Fruit fly (Drosophila melanogaster) S2 (cell line): ENCODE measurements around the gene Sar1.

Experiments
- CG8478 ChIP-seq: fragments of >200 bp; optimal IDR thresholded peaks from 2 replicates; lab custom pipeline; 2018
- CTCF ChIP-seq, 2 experiments: fragments of >200 bp; optimal IDR thresholded peaks; 2 replicates each; lab custom pipeline; 2018

Sar1 gene

DNA sequence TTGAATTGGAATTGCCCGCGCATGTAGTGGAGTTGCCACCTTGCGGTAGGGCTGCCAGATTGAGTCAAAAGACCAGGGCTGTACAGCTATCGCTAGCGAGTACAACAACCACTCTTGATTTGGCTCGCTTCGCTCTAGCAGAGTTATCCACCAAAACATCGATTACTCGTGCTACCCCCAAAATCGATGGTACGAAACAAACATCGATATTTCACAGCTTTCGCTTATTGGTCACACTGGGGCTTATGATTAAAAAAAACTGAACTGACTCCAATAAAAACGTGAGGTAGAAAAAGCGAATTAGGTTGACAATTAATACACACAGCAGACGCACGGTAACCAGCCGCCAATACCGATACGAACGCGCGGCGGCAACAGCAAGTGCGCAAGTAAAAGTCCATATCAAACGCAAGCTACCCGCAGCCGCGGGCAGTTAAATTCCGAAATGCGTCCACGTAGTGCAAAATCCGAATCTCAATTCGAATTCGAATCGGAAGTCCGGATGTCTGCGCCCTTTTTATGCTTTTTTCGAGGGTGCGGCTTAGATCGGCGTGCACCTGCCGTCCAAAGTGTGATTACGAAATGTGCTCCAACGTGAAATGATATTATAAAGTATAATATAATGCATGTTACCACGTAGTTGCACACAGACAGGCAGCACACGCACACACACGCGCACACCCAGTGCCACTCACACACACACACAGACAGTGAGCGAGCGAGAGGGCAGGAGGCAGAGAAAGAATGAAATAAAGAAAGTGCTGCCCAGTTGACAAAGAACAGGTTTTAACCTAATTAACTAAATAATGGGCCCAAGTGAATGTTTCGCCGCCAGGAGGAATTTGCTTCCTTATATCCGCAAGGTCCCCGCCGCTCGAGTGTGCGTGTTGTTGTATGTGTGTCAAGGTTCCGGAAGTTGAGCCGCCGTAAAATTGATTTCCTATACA is at the start of gene Sar1:
TSS of gene Sar1 (plus strand) at position 222 of the 947 bp plus-strand sequence.
- peak; percentile 72 to 77 for TF ChIP-seq CTCF (optimal IDR thresholded peaks at IDR 0.05; lab: Kevin White, UChicago)
- no peak for TF ChIP-seq CG8478 (lab: Kevin White, UChicago)

DNA sequence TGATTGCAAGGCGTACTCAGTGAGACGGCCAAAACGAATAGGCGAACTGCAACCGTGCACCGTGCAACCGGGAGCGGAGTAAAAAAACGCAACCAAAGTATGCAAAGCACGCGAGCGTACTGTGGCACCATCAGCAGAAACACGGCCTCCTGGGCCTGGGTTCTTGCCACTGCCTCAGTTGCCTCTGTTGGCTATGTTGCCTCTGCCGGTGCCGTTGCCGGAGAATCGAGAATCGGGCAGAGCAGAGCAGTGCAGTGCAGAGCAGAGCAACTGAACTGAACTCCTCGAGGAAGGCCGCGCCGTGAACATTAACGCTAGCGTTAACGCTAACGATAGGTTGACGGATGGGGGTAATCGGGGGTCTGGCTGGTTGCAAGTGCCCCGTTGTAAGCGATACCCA is 32.5 kb upstream of the Sar1 start, which contains the start of gene CG34377:
TSS of gene CG34377 (minus strand) at position 101 of the 400 bp plus-strand sequence.
- TF ChIP-seq CG8478 (lab: Kevin White, UChicago) (no peak), CTCF (optimal IDR thresholded peaks at IDR 0.05; lab: Kevin White, UChicago) (no peak)

DNA sequence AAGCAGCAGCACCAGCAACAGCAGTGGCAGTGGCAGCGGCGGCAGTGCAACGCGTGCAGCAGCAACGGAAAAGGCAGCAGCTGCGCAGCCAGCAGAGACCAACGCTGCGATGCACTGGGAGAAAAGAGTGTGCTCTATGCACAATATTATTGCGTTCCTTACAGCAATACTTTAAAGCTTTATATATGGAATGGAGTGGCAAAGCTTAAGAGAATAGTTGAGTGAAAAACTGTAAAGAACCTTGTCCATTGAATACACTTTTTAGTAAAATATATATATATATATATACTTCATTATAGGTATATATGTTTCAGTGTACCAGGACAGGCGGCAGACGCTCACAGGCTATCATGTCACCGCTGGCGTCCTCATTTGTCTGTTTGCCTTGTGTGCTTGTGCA is 31.7 kb upstream of the Sar1 start:
- TF ChIP-seq CG8478 (lab: Kevin White, UChicago): no peak
- no peak for TF ChIP-seq CTCF (optimal IDR thresholded peaks at IDR 0.05; lab: Kevin White, UChicago)

DNA sequence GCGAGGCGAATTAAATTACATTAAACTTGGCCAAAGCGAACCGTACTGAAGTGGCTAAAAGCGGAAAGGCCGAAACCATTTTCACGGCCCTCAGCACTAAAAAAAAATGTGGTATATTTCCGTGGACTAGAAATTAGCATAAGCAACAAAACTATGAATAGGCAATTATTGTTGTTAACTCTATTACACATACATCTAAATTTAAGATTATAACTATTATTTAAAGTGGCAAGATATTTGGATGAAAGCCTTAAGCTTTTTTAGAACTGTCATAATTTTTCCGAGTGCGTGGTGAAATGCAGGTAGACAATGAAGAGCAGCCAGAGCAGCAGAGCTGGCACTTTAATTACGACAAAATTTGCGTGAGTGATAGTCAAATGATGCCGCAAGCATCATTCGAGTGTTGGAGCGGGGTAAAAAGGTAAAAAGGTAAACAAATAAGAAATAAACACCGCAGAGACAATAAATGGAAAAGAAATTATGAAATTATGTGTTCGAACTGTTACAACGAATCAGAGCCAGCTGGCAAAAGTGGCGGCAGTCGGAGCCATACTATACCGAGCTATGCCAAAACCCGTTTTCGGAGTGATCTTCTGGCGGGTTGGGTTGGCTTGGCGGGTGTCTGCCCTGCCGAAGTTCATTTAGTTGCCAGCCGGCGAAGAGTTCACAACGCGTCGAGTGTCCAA is 27.7 kb upstream of the Sar1 start, which contains the start of gene CG7080:
TSS of gene CG7080 (plus strand) at position 636 of the 686 bp plus-strand sequence.
- no peak for TF ChIP-seq CG8478 (lab: Kevin White, UChicago)
- no peak for TF ChIP-seq CTCF (optimal IDR thresholded peaks at IDR 0.05; lab: Kevin White, UChicago)

DNA sequence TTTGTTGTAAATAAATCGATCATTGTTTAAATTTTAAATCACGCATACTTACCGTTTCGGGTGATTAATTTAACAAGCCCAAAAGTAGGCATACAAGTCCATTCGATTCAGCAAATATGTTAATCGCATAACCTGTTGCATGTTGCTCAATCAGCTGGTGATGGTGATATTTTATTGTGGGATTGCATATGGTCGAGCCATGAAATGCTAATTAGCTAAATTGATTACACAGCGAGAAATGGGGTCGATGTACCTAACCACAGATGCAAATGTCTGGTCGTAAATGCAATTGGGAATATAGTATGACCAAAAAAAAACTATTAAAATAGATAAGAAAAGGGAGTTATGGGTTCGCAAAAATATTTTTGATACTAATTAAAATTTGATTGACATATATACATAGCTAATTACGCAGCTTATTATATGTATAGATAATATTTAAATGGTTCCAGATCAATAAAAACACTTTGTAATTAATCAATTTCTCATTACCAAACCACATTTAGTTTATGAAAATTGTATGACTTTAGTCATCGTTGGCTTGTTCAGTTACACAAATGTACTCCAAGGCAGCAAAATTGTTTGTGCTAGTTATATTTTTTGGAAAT is 25.9 kb upstream of the Sar1 start, which contains the start of gene CG33721:
TSS of gene CG33721 (plus strand) at position 558 of the 608 bp plus-strand sequence.
- TF ChIP-seq CTCF (optimal IDR thresholded peaks at IDR 0.05; lab: Kevin White, UChicago): no peak
- no peak for TF ChIP-seq CG8478 (lab: Kevin White, UChicago)

DNA sequence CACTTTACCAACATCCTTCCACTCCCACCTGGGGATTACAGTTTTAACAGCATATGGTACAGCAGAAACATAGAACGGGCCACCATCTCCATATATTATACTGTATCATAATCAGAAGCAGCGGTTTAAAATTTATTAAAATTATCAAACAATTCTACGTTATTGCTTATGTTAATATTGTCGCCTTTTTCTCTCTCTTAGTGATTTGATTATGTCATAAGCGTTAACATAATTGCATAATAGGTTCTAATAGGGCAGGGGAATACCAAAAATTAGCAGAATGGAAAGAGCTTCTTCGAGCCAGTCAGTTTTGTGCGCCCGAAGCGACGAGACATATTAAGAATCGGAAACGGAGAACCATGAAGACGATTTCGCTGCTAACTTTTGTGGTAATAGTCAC is 24.8 kb upstream of the Sar1 start, which contains the start of gene CG13862:
TSS of gene CG13862 (plus strand) at position 301 of the 400 bp plus-strand sequence.
- no peak for TF ChIP-seq CG8478 (lab: Kevin White, UChicago)
- no peak for TF ChIP-seq CTCF (optimal IDR thresholded peaks at IDR 0.05; lab: Kevin White, UChicago)

DNA sequence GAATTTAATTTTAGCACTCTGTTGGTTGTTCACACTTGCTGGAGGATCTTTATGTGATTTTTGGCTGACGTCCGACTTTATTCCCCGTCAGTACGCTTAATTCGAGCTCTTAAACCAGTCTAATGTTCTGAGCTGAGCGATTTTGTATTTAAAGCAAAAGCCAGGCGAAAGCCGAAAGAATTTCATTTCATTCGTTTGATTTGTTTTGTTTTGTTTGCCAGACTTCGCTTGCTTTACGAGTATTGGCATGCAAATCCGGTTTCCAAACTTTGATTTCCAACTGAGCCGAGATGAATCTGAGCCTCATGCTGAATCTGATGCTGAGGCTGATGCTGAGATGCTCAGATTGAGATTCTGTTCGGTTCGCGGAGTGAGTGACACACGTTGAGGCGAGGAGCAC is 22.4 kb upstream of the Sar1 start, which contains the start of gene CG5391:
TSS of gene CG5391 (minus strand) at position 101 of the 400 bp plus-strand sequence.
- TF ChIP-seq CTCF (optimal IDR thresholded peaks at IDR 0.05; lab: Kevin White, UChicago) (no peak), CG8478 (lab: Kevin White, UChicago) (no peak)

DNA sequence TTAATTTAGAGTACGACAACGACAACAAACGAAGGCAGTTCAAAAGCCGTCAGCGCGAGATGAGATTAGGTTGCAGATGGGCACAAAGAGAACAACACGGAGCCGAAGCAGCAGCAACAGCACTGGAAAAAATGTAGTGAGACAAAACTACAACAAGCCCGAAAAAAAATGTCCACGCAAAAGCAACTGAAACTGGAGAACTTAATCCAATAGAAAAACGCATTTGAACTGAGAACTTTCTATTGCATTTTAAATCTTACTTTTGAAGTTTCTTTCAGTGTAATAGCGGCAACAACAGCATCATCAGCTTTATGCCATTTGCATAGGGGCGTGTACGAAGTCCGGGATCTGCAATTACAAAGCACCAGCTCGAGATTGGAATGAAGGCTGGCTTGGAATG is 17.0 kb upstream of the Sar1 start:
- no peak for TF ChIP-seq CTCF (optimal IDR thresholded peaks at IDR 0.05; lab: Kevin White, UChicago)
- TF ChIP-seq CG8478 (lab: Kevin White, UChicago): no peak

DNA sequence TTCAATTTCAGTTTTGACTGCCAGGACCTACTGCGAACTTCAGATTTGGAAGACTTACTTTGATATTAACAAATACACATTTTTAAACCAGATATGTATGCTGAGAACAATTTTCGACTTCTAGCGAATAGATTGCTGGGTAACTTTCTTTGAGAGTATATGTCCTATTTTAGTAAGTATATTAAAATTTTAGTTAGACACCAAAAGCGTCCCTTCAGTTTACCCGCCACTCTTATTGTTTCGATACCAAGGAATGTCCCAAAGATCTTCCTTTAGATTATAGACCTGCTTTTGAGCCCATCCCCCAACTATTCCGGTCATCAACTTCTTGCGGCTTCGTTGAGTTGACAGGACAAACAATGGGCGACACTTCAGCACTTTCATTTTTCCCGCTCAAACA is 16.3 kb upstream of the Sar1 start, which contains the start of gene CG5388:
TSS of gene CG5388 (minus strand) at position 101 of the 400 bp plus-strand sequence.
- TF ChIP-seq CG8478 (lab: Kevin White, UChicago) (no peak), CTCF (optimal IDR thresholded peaks at IDR 0.05; lab: Kevin White, UChicago) (no peak)

DNA sequence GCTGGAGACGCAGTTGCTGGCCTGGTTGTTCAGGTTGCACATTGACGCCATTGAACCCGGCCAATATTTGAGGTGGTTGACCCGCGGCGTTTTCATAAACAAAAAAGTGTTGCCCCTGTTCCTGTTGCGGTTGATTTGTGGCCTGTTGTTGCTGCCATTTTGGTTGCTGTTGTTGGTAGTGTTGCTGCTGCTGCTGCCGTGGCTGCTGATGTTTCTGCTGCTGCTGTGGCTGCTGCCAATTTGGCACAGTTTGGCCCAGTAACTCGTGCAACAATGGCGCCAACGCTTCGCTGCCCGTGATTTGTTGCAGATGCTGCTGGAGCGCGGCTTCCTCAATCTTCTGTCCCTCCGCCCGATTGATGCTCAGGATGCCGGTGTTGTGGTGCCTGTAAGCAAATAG is 14.8 kb upstream of the Sar1 start:
- no peak for TF ChIP-seq CG8478 (lab: Kevin White, UChicago)
- TF ChIP-seq CTCF (optimal IDR thresholded peaks at IDR 0.05; lab: Kevin White, UChicago): no peak

DNA sequence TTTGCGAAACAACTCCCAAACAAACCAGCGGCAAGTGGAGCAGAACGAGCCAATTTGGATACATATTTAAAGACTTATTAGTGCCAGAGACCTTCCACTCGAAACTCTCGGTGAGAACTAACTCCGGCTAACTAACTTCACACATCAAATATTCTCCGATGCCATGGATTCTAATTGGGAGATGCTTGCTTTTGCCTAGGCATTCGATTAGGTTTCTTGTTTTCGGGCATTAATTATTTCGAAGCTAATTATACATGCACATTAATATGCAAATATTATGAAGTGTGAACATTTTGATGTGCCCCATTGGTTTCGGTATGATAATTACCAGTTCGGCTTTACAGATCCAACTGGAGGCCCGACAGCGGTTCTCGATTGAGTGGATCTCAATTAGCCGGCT is 14.3 kb upstream of the Sar1 start, which contains the start of gene CG5386:
TSS of gene CG5386 (minus strand) at position 101 of the 400 bp plus-strand sequence.
- TF ChIP-seq CTCF (optimal IDR thresholded peaks at IDR 0.05; lab: Kevin White, UChicago): no peak
- TF ChIP-seq CG8478 (lab: Kevin White, UChicago): no peak

DNA sequence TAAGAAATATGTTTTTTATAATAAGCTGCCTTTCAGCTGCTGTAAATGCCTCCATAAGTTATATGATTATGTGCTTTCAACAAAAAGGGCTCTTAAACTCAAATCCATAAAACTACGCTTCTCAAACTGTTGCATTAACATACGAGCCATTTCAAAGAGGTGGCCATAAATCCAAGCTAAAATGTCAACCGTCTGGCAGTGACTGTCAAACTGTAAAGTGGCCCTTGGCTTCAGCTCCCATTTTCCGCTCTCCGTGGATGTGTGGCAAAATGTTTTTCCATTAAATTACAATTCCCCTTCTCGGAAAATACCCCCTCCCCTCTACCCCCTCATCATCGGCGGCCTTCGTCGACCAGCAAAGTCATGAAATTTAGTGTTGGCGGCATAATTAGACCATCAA is 13.8 kb upstream of the Sar1 start:
- TF ChIP-seq CTCF (optimal IDR thresholded peaks at IDR 0.05; lab: Kevin White, UChicago) (no peak), CG8478 (lab: Kevin White, UChicago) (no peak)

DNA sequence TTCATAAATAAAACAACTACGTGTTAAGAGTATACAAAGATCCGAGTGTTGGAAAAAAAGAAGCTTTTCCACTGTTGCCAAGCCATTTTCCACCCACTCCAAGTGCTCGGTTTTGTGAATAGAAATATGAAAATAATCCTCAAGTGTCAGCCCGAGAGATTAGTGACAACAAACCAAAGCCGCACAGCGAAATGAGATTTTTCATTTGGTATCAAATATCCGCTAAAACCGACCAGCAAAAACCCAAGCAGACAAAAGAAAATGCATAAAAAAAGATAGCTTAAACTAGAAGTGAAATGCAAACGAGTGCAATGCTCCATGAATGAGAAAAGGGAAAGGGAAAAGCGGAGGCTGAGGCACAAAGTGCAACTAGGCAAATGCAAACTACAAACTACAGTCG is 5.1 kb upstream of the Sar1 start, which contains the start of gene rdhB:
TSS of gene rdhB (plus strand) at position 301 of the 400 bp plus-strand sequence.
- TF ChIP-seq CG8478 (lab: Kevin White, UChicago): no peak
- no peak for TF ChIP-seq CTCF (optimal IDR thresholded peaks at IDR 0.05; lab: Kevin White, UChicago)

DNA sequence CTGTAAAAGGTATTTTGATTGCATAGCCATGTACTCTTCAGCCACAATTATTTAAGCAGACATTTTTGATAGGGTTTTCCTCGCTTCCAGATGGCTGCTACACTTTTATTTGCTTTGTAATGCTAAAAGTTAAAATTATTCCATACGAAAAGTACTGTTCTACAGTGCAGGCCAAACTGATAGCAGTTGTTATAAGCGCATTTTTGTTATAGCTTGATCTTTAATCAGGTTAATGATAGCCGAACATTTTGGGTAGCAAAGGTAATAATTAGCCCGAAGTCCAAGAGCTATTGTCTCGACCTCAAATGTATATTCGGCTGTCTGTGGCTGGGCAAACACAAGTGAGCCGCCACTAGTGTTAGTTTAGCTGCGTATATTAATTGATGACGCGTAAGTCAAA is 1.5 kb downstream of the Sar1 start:
- no peak for TF ChIP-seq CG8478 (lab: Kevin White, UChicago)
- TF ChIP-seq CTCF (optimal IDR thresholded peaks at IDR 0.05; lab: Kevin White, UChicago): no peak
